Fruit fly (Drosophila melanogaster) whole organism, larva: ENCODE results near the gene Npc1a.

ENCODE experiments used
- noc ChIP-seq: fragments of 200-800 bp; sonication (Bioruptor generic); optimal IDR thresholded peaks from 3 replicates; lab custom pipeline; 2019; ENCODE audit warnings: missing biosample characterization, mild to moderate bottlenecking, missing genetic modification characterization, moderate library complexity

Npc1a gene

dm6 chr2L:10246785-10247190, 25.8 kb upstream of the Npc1a start, which contains the start of gene chico:
TSS of gene chico (minus strand) at chr2L:10247078.
- no peak for TF ChIP-seq noc (tag; lab: Kevin White, UChicago)

- no peak for TF ChIP-seq noc (tag; lab: Kevin White, UChicago)
Observed at dm6 chr2L:10238726-10239652, 18.0 kb upstream of the Npc1a start, which contains the start of gene me31B. TSS of gene me31B (plus strand) at chr2L:10239341.

dm6 chr2L:10237725-10238446, 16.9 kb upstream of the Npc1a start, which contains the start of gene mthl15:
TSS of gene mthl15 (minus strand) at chr2L:10238317.
- no peak for TF ChIP-seq noc (tag; lab: Kevin White, UChicago)

dm6 chr2L:10232827-10233226, 11.8 kb upstream of the Npc1a start:
- TF ChIP-seq noc (tag; lab: Kevin White, UChicago) = no peak

- TF ChIP-seq noc (tag; lab: Kevin White, UChicago) = no peak
Observed at dm6 chr2L:10232152-10232816, 11.3 kb upstream of the Npc1a start, which contains the start of gene eEF1delta. TSS of gene eEF1delta (plus strand) at chr2L:10232507.

dm6 chr2L:10231510-10231909, 10.5 kb upstream of the Npc1a start, which contains the start of gene ova:
TSS of gene ova (minus strand) at chr2L:10231692.
- no peak for TF ChIP-seq noc (tag; lab: Kevin White, UChicago)

dm6 chr2L:10231092-10231494, 10.1 kb upstream of the Npc1a start:
- no peak for TF ChIP-seq noc (tag; lab: Kevin White, UChicago)

- TF ChIP-seq noc (tag; lab: Kevin White, UChicago) = no peak
Observed at dm6 chr2L:10230455-10230854, 9.4 kb upstream of the Npc1a start.

- TF ChIP-seq noc (tag; lab: Kevin White, UChicago) = no peak
Observed at dm6 chr2L:10226724-10227407, 5.8 kb upstream of the Npc1a start, which contains the start of gene CG5708. TSS of gene CG5708 (minus strand) at chr2L:10226808.

- no peak for TF ChIP-seq noc (tag; lab: Kevin White, UChicago)
Observed at dm6 chr2L:10226213-10226723, 5.3 kb upstream of the Npc1a start.

- no peak for TF ChIP-seq noc (tag; lab: Kevin White, UChicago)
Observed at dm6 chr2L:10222550-10223231, 1.7 kb upstream of the Npc1a start, which contains the start of gene Bcs1. TSS of gene Bcs1 (plus strand) at chr2L:10222657.

- TF ChIP-seq noc (tag; lab: Kevin White, UChicago) = no peak
Observed at dm6 chr2L:10221387-10221705, 330 bp upstream of the Npc1a start.

- no peak for TF ChIP-seq noc (tag; lab: Kevin White, UChicago)
Observed at dm6 chr2L:10220010-10220409, 1.0 kb downstream of the Npc1a start.
